Worm (Caenorhabditis elegans) whole organism, young adult: ENCODE results near the gene F40F9.10.

Experiments
- B0035.1 ChIP-seq: sonication (generic microtip); optimal IDR thresholded peaks from 2 replicates; lab custom pipeline; 2016; ENCODE audit warnings: missing genetic modification characterization, mild to moderate bottlenecking, missing compliant biosample characterization, missing genotype, missing genetic modification reagents
- F23B12.7 ChIP-seq: sonication (generic microtip); optimal IDR thresholded peaks from 2 replicates; lab custom pipeline; 2017; ENCODE audit warnings: missing genetic modification characterization, mild to moderate bottlenecking, missing compliant biosample characterization, antibody characterized with exemption, moderate library complexity; ENCODE audit not compliant: insufficient read depth
- F52B5.7 ChIP-seq: sonication (generic microtip); optimal IDR thresholded peaks from 2 replicates; lab custom pipeline; 2016; ENCODE audit warnings: mild to moderate bottlenecking, missing genetic modification characterization, missing compliant biosample characterization
- F55B11.4 ChIP-seq: sonication (generic microtip); optimal IDR thresholded peaks from 2 replicates; lab custom pipeline; 2016; ENCODE audit warnings: missing compliant biosample characterization, missing genetic modification characterization, borderline replicate concordance; ENCODE audit not compliant: insufficient read depth
- T07F8.4 ChIP-seq: sonication (generic microtip); optimal IDR thresholded peaks from 2 replicates; lab custom pipeline; 2016; ENCODE audit warnings: mild to moderate bottlenecking, missing genetic modification characterization, moderate library complexity, missing compliant biosample characterization
- Y79H2A.3 ChIP-seq: fragments of 200-800 bp; sonication (Bioruptor generic); conservative IDR thresholded peaks from 2 replicates; pipeline ENCODE4 v1.3.6; 2022; ENCODE audit warnings: missing genetic modification reagents, missing genetic modification characterization, missing compliant biosample characterization
- ama-1 ChIP-seq, 3 experiments: fragments of 150-350 bp in 1 of 3; sonication (generic microtip) in 2 of 3; optimal IDR thresholded peaks; 2 replicates each; lab custom pipeline; 2014 to 2018; ENCODE audit warnings: missing biosample characterization in 2 of 3, missing genetic modification characterization in 2 of 3, missing genetic modification reagents in 2 of 3
- atf-7 ChIP-seq: sonication (generic microtip); optimal IDR thresholded peaks from 2 replicates; lab custom pipeline; 2017; ENCODE audit warnings: mild to moderate bottlenecking, missing genetic modification characterization, missing compliant biosample characterization
- athp-1 ChIP-seq: sonication (generic microtip); optimal IDR thresholded peaks from 2 replicates; lab custom pipeline; 2017; ENCODE audit warnings: mild to moderate bottlenecking, missing genetic modification characterization, missing compliant biosample characterization
- ceh-58 ChIP-seq: fragments of 200-800 bp; sonication (Bioruptor generic); IDR thresholded peaks from 2 replicates; pipeline ENCODE4 v1.3.6; 2022; ENCODE audit warnings: missing genetic modification characterization, missing compliant biosample characterization
- chd-7 ChIP-seq: sonication (generic microtip); optimal IDR thresholded peaks from 2 replicates; lab custom pipeline; 2016; ENCODE audit warnings: mild to moderate bottlenecking, missing genetic modification characterization, moderate library complexity, missing compliant biosample characterization
- die-1 ChIP-seq: sonication (generic microtip); optimal IDR thresholded peaks from 2 replicates; lab custom pipeline; 2016; ENCODE audit warnings: missing genotype, mild to moderate bottlenecking, missing genetic modification characterization, missing compliant biosample characterization
- egl-44 ChIP-seq: fragments of 200-800 bp; sonication (Bioruptor generic); IDR thresholded peaks from 2 replicates; pipeline ENCODE4 v1.3.6; 2022; ENCODE audit warnings: missing genetic modification reagents, missing genetic modification characterization, missing compliant biosample characterization
- fkh-3 ChIP-seq: sonication (generic microtip); optimal IDR thresholded peaks from 2 replicates; lab custom pipeline; 2016; ENCODE audit warnings: mild to moderate bottlenecking, missing genetic modification characterization, missing compliant biosample characterization
- hlh-26 ChIP-seq: fragments of 200-800 bp; sonication (Bioruptor generic); conservative IDR thresholded peaks from 2 replicates; pipeline ENCODE4 v1.3.6; 2022; ENCODE audit warnings: missing genetic modification reagents, missing genetic modification characterization, missing compliant biosample characterization
- lin-26 ChIP-seq: fragments of 200-800 bp; sonication (Bioruptor generic); IDR thresholded peaks from 2 replicates; pipeline ENCODE4 v1.3.6; 2022; ENCODE audit warnings: missing genetic modification reagents, missing genetic modification characterization, missing compliant biosample characterization
- madf-10 ChIP-seq: sonication (generic microtip); optimal IDR thresholded peaks from 2 replicates; lab custom pipeline; 2016; ENCODE audit warnings: mild to moderate bottlenecking, missing genetic modification characterization, missing compliant biosample characterization
- mcd-1 ChIP-seq: fragments of 200-800 bp; sonication (Bioruptor generic); IDR thresholded peaks from 2 replicates; pipeline ENCODE4 v1.3.6; 2022; ENCODE audit warnings: missing genetic modification reagents, missing genetic modification characterization, missing compliant biosample characterization
- mel-28 ChIP-seq: sonication (generic microtip); optimal IDR thresholded peaks from 2 replicates; lab custom pipeline; 2016; ENCODE audit warnings: borderline replicate concordance, mild to moderate bottlenecking, missing genetic modification characterization, missing compliant biosample characterization
- rcor-1 ChIP-seq: fragments of 200-800 bp; sonication (Bioruptor generic); IDR thresholded peaks from 2 replicates; pipeline ENCODE4 v1.3.6; 2022; ENCODE audit warnings: missing genetic modification reagents, missing genetic modification characterization, missing compliant biosample characterization
- rec-8 ChIP-seq, 2 experiments: sonication (generic microtip); optimal IDR thresholded peaks; 2 replicates each; lab custom pipeline; 2016; ENCODE audit warnings: mild to moderate bottlenecking in 2 of 2, missing genetic modification characterization in 2 of 2, missing genetic modification reagents in 2 of 2, missing genotype in 2 of 2, missing biosample characterization in 1 of 2, missing compliant biosample characterization in 1 of 2, moderate library complexity in 1 of 2
- sptf-2 ChIP-seq: fragments of 200-800 bp; sonication (Bioruptor generic); optimal IDR thresholded peaks from 2 replicates; lab custom pipeline; 2018; ENCODE audit warnings: mild to moderate bottlenecking, missing genetic modification characterization, missing compliant biosample characterization
- ztf-25 ChIP-seq: fragments of 200-800 bp; sonication (Bioruptor generic); IDR thresholded peaks from 2 replicates; pipeline ENCODE4 v1.3.6; 2022; ENCODE audit warnings: missing genetic modification reagents, missing genetic modification characterization, missing compliant biosample characterization
- ztf-28 ChIP-seq: fragments of 200-800 bp; sonication (Bioruptor generic); IDR thresholded peaks from 2 replicates; pipeline ENCODE4 v1.3.6; 2022; ENCODE audit warnings: missing genetic modification reagents, missing genetic modification characterization, missing compliant biosample characterization
- ztf-3 ChIP-seq: fragments of 200-800 bp; sonication (Bioruptor generic); optimal IDR thresholded peaks from 2 replicates; lab custom pipeline; 2018; ENCODE audit warnings: mild to moderate bottlenecking, missing genetic modification characterization, missing compliant biosample characterization

F40F9.10 gene

DNA sequence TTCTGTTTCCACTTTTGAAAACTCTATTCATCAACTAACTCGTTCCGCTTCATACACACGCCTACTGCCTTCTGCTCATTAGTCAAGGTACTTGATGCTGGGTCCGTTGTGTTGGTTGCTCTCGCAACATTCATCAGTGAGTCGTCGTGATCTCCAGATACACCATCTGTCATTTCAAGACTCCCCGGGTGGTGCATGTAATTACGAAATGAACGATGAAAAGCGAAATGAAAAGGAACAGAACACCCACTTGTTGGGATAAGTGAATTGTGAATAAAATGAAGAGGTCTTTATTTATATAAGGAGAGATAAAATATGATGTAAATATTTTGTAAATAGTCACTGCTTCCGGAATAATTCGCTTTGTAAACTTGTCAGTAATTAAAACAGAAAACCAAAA, 49.5 kb downstream of the F40F9.10 start:
- TF ChIP-seq chd-7 (tag; lab: Kevin White, UChicago): no peak
- TF ChIP-seq egl-44 (GFP tag; lab: Robert Waterston, UW): no peak
- TF ChIP-seq ztf-3 (GFP tag; lab: Kevin White, UChicago): no peak
- TF ChIP-seq die-1 (tag; lab: Kevin White, UChicago): no peak
- TF ChIP-seq lin-26 (GFP tag; lab: Robert Waterston, UW): no peak
- TF ChIP-seq ztf-25: no peak
- TF ChIP-seq F52B5.7: no peak
- no peak for TF ChIP-seq fkh-3 (tag; lab: Kevin White, UChicago)
- no peak for TF ChIP-seq atf-7
- TF ChIP-seq F23B12.7 (tag; lab: Kevin White, UChicago): no peak
- TF ChIP-seq ama-1 (optimal IDR thresholded peaks at IDR 0.05; lab: Kevin White, UChicago): no peak
- TF ChIP-seq ama-1 (GFP tag; optimal IDR thresholded peaks at IDR 0.05; lab: Kevin White, UChicago): no peak
- no peak for TF ChIP-seq rec-8 (tag; optimal IDR thresholded peaks at IDR 0.05; lab: Kevin White, UChicago)
- no peak for TF ChIP-seq T07F8.4 (tag; lab: Kevin White, UChicago)
- no peak for TF ChIP-seq B0035.1 (tag; lab: Kevin White, UChicago)
- no peak for TF ChIP-seq madf-10
- no peak for TF ChIP-seq Y79H2A.3 (GFP tag; lab: Robert Waterston, UW)
- TF ChIP-seq hlh-26: no peak

DNA sequence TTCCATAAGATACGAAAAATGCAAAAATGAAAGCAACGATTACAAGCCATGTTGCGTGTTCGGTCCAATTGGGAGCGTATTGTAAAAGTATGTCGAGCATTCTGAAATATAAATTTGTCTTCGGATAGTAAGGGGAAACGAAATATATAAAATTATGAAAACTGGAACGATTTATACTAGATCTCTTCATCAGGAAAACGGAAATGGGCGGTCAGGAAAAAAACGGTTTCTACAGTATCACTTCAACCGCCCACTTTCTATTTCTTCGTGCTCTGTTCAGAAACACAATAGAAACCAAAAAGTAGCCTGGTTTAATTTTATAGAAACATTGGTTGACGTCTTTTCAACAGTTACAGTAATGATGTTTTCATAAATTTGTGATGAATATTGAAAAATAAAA, 51.9 kb downstream of the F40F9.10 start, which contains the start of gene pitr-4:
Gene pitr-4 (minus strand): TSS at position 101 of the 400 bp plus-strand sequence.
- TF ChIP-seq rcor-1 (GFP tag; lab: Robert Waterston, UW): no peak
- TF ChIP-seq mel-28 (tag; lab: Kevin White, UChicago): no peak
- TF ChIP-seq ztf-28 (GFP tag; lab: Robert Waterston, UW): no peak
- TF ChIP-seq F55B11.4 (tag; lab: Kevin White, UChicago): no peak
- no peak for TF ChIP-seq ceh-58 (GFP tag; lab: Robert Waterston, UW)
- no peak for TF ChIP-seq athp-1 (tag; lab: Kevin White, UChicago)
- no peak for TF ChIP-seq mcd-1 (GFP tag; lab: Robert Waterston, UW)
- no peak for TF ChIP-seq sptf-2 (GFP tag; lab: Kevin White, UChicago)
- no peak for TF ChIP-seq lin-26 (GFP tag; lab: Robert Waterston, UW)
- no peak for TF ChIP-seq chd-7 (tag; lab: Kevin White, UChicago)
